Fruit fly (Drosophila melanogaster) whole organism, embryonic: ENCODE data around the gene Hsdl2.

Source experiments
- Bgb ChIP-seq: fragments of 200-800 bp; sonication (Bioruptor generic); IDR thresholded peaks from 2 replicates; pipeline ENCODE4 v1.3.6; 2022; ENCODE audit warnings: missing biosample characterization, missing genetic modification characterization; ENCODE audit not compliant: partially characterized antibody
- C15 ChIP-seq: fragments of 200-800 bp; sonication (Bioruptor generic); IDR thresholded peaks from 3 replicates; pipeline ENCODE4 v1.3.6; 2022; ENCODE audit warnings: missing biosample characterization, missing genetic modification characterization
- CG10654 ChIP-seq: fragments of 200-800 bp; sonication (Bioruptor generic); optimal IDR thresholded peaks from 2 replicates; lab custom pipeline; 2016; ENCODE audit warnings: missing biosample characterization, missing genetic modification characterization
- CG10979 ChIP-seq: fragments of 200-800 bp; sonication (Bioruptor generic); optimal IDR thresholded peaks from 2 replicates; lab custom pipeline; 2018; ENCODE audit warnings: missing biosample characterization, mild to moderate bottlenecking, missing genetic modification characterization, moderate library complexity
- CG13894 ChIP-seq: fragments of 200-800 bp; sonication (Bioruptor generic); optimal IDR thresholded peaks from 3 replicates; lab custom pipeline; 2018; ENCODE audit warnings: missing biosample characterization, mild to moderate bottlenecking, missing genetic modification characterization, moderate library complexity
- CG1529 ChIP-seq: fragments of 200-800 bp; sonication (Bioruptor generic); optimal IDR thresholded peaks from 3 replicates; lab custom pipeline; 2018; ENCODE audit warnings: missing biosample characterization, missing genetic modification characterization
- CG15479 ChIP-seq: fragments of 200-800 bp; sonication (Bioruptor generic); optimal IDR thresholded peaks from 3 replicates; lab custom pipeline; 2019; ENCODE audit warnings: missing biosample characterization, mild to moderate bottlenecking, missing genetic modification characterization, moderate library complexity
- CG33557 ChIP-seq: fragments of 200-800 bp; sonication (Bioruptor generic); optimal IDR thresholded peaks from 2 replicates; lab custom pipeline; 2019; ENCODE audit warnings: missing biosample characterization, mild to moderate bottlenecking, missing genetic modification characterization, moderate library complexity
- CG34376 ChIP-seq: fragments of 200-800 bp; sonication (Bioruptor generic); optimal IDR thresholded peaks from 2 replicates; lab custom pipeline; 2018; ENCODE audit warnings: missing biosample characterization, mild to moderate bottlenecking, missing genetic modification characterization
- CG4730 ChIP-seq: fragments of 200-800 bp; sonication (Bioruptor generic); IDR thresholded peaks from 2 replicates; pipeline ENCODE4 v1.3.6; 2022; ENCODE audit warnings: missing biosample characterization, missing genetic modification characterization
- CG8290 ChIP-seq, 3 experiments: fragments of 200-800 bp; sonication (Bioruptor generic); optimal IDR thresholded peaks; 2 replicates each; lab custom pipeline; 2016 to 2019; ENCODE audit warnings: missing biosample characterization in 3 of 3, missing genetic modification characterization in 3 of 3, mild to moderate bottlenecking in 2 of 3, moderate library complexity in 1 of 3
- CG9727 ChIP-seq: fragments of 200-800 bp; sonication (Bioruptor generic); optimal IDR thresholded peaks from 3 replicates; lab custom pipeline; 2017; ENCODE audit warnings: missing biosample characterization, mild to moderate bottlenecking, missing genetic modification characterization
- CG9797 ChIP-seq: fragments of 200-800 bp; sonication (Bioruptor generic); optimal IDR thresholded peaks from 3 replicates; lab custom pipeline; 2018; ENCODE audit warnings: missing biosample characterization, mild to moderate bottlenecking, missing genetic modification characterization
- CTCF ChIP-seq: fragments of 200-800 bp; sonication (Bioruptor generic); optimal IDR thresholded peaks from 2 replicates; lab custom pipeline; 2017; ENCODE audit warnings: missing biosample characterization, mild to moderate bottlenecking, missing genetic modification characterization, moderate library complexity
- CkIIα-i1 ChIP-seq: fragments of 200-800 bp; sonication (Bioruptor generic); IDR thresholded peaks from 2 replicates; pipeline ENCODE4 v1.3.6; 2022; ENCODE audit warnings: missing biosample characterization, missing genetic modification characterization
- CrebB ChIP-seq: fragments of 200-800 bp; sonication (Bioruptor generic); optimal IDR thresholded peaks from 3 replicates; lab custom pipeline; 2018; ENCODE audit warnings: missing biosample characterization, mild to moderate bottlenecking, missing genetic modification characterization
- Dad ChIP-seq: fragments of 200-800 bp; sonication (Bioruptor generic); optimal IDR thresholded peaks from 3 replicates; lab custom pipeline; 2016; ENCODE audit warnings: missing biosample characterization, missing genetic modification characterization
- ERR ChIP-seq: fragments of 200-800 bp; sonication (Bioruptor generic); optimal IDR thresholded peaks from 2 replicates; lab custom pipeline; 2016; ENCODE audit warnings: missing biosample characterization, missing genetic modification characterization
- Gsc ChIP-seq: fragments of 200-800 bp; sonication (Bioruptor generic); IDR thresholded peaks from 2 replicates; pipeline ENCODE4 v1.3.6; 2022; ENCODE audit warnings: missing biosample characterization, missing genetic modification characterization
- HHEX ChIP-seq: fragments of 200-800 bp; sonication (Bioruptor generic); optimal IDR thresholded peaks from 3 replicates; lab custom pipeline; 2017; ENCODE audit warnings: missing biosample characterization, mild to moderate bottlenecking, missing genetic modification characterization, missing genetic modification reagents
- Hr3 ChIP-seq: fragments of 200-800 bp; sonication (Bioruptor generic); optimal IDR thresholded peaks from 3 replicates; lab custom pipeline; 2016; ENCODE audit warnings: missing biosample characterization, missing genetic modification characterization
- MTF-1 ChIP-seq: fragments of 200-800 bp; sonication (Bioruptor generic); optimal IDR thresholded peaks from 2 replicates; lab custom pipeline; 2018; ENCODE audit warnings: missing biosample characterization, mild to moderate bottlenecking, missing genetic modification characterization, borderline replicate concordance
- Myb ChIP-seq: fragments of 200-800 bp; sonication (Bioruptor generic); optimal IDR thresholded peaks from 2 replicates; lab custom pipeline; 2016; ENCODE audit warnings: missing biosample characterization, missing genetic modification characterization
- Side ChIP-seq: fragments of 200-800 bp; sonication (Bioruptor generic); optimal IDR thresholded peaks from 2 replicates; lab custom pipeline; 2016; ENCODE audit warnings: missing biosample characterization, missing genetic modification characterization
- Ssrp ChIP-seq: fragments of 200-800 bp; sonication (Bioruptor generic); optimal IDR thresholded peaks from 2 replicates; lab custom pipeline; 2018; ENCODE audit warnings: missing biosample characterization, mild to moderate bottlenecking, missing genetic modification characterization, moderate library complexity
- aop ChIP-seq: fragments of 200-800 bp; sonication (Bioruptor generic); IDR thresholded peaks from 2 replicates; pipeline ENCODE4 v1.3.6; 2022; ENCODE audit warnings: missing biosample characterization, missing genetic modification characterization
- bbx ChIP-seq: fragments of 200-800 bp; sonication (Bioruptor generic); IDR thresholded peaks from 2 replicates; pipeline ENCODE4 v1.3.6; 2022; ENCODE audit warnings: missing biosample characterization, missing genetic modification characterization; ENCODE audit not compliant: partially characterized antibody
- bigmax ChIP-seq: fragments of 200-800 bp; sonication (Bioruptor generic); optimal IDR thresholded peaks from 2 replicates; lab custom pipeline; 2018; ENCODE audit warnings: missing biosample characterization, mild to moderate bottlenecking, missing genetic modification characterization
- br ChIP-seq: fragments of >200 bp; optimal IDR thresholded peaks from 2 replicates; lab custom pipeline; 2017
- cwo ChIP-seq: fragments of 200-800 bp; sonication (Bioruptor generic); optimal IDR thresholded peaks from 3 replicates; lab custom pipeline; 2017; ENCODE audit warnings: missing biosample characterization, missing genetic modification characterization, mild to moderate bottlenecking, moderate library complexity, missing genetic modification reagents
- dmrt11E ChIP-seq: fragments of 200-800 bp; sonication (Bioruptor generic); optimal IDR thresholded peaks from 3 replicates; lab custom pipeline; 2018; ENCODE audit warnings: missing biosample characterization, mild to moderate bottlenecking, missing genetic modification characterization, moderate library complexity
- eve ChIP-seq, 2 experiments: fragments of >200 bp; optimal IDR thresholded peaks; 2 replicates each; lab custom pipeline; 2017; ENCODE audit warnings: missing biosample characterization in 2 of 2, missing genetic modification characterization in 2 of 2
- fru ChIP-seq: fragments of >200 bp; optimal IDR thresholded peaks from 2 replicates; lab custom pipeline; 2017
- grau ChIP-seq: fragments of 200-800 bp; optimal IDR thresholded peaks from 3 replicates; lab custom pipeline; 2019; ENCODE audit warnings: missing biosample characterization, mild to moderate bottlenecking, missing genetic modification characterization, moderate library complexity
- jigr1 ChIP-seq: fragments of 200-800 bp; sonication (Bioruptor generic); IDR thresholded peaks from 3 replicates; pipeline ENCODE4 v1.3.6; 2022; ENCODE audit warnings: missing biosample characterization, missing genetic modification characterization
- jing ChIP-seq: fragments of 200-800 bp; sonication (Bioruptor generic); optimal IDR thresholded peaks from 2 replicates; lab custom pipeline; 2018; ENCODE audit warnings: missing biosample characterization, mild to moderate bottlenecking, missing genetic modification characterization
- kni ChIP-seq: fragments of 200-800 bp; sonication (Bioruptor generic); optimal IDR thresholded peaks from 3 replicates; lab custom pipeline; 2017; ENCODE audit warnings: mild to moderate bottlenecking, missing biosample characterization, missing genetic modification reagents, missing genetic modification characterization
- oc ChIP-seq: fragments of 200-800 bp; sonication (Bioruptor generic); optimal IDR thresholded peaks from 2 replicates; lab custom pipeline; 2018; ENCODE audit warnings: missing biosample characterization, mild to moderate bottlenecking, missing genetic modification characterization, moderate library complexity
- pan ChIP-seq, 4 experiments: fragments of >200 bp in 3 of 4; fragments of 200-800 bp in 1 of 4; sonication (Bioruptor generic) in 1 of 4; optimal IDR thresholded peaks in 3 of 4; IDR thresholded peaks in 1 of 4; 2 replicates each; pipeline versions ENCODE4 v1.3.6 to Lab custom; 2017 to 2022; ENCODE audit warnings: missing biosample characterization in 2 of 4, missing genetic modification characterization in 2 of 4, mixed read lengths in 1 of 4
- pros ChIP-seq: fragments of 200-800 bp; sonication (Bioruptor generic); optimal IDR thresholded peaks from 3 replicates; lab custom pipeline; 2019; ENCODE audit warnings: missing biosample characterization, mild to moderate bottlenecking, missing genetic modification characterization, moderate library complexity
- ro ChIP-seq: fragments of 200-800 bp; sonication (Bioruptor generic); IDR thresholded peaks from 2 replicates; pipeline ENCODE4 v1.3.6; 2022; ENCODE audit warnings: missing biosample characterization, missing genetic modification characterization
- schlank ChIP-seq: fragments of 200-800 bp; sonication (Bioruptor generic); optimal IDR thresholded peaks from 2 replicates; lab custom pipeline; 2018; ENCODE audit warnings: missing biosample characterization, mild to moderate bottlenecking, missing genetic modification characterization
- scrt ChIP-seq: fragments of 200-800 bp; sonication (Bioruptor generic); optimal IDR thresholded peaks from 2 replicates; lab custom pipeline; 2018; ENCODE audit warnings: missing biosample characterization, mild to moderate bottlenecking, missing genetic modification characterization, moderate library complexity
- slbo ChIP-seq: fragments of 200-800 bp; sonication (Bioruptor generic); IDR thresholded peaks from 2 replicates; pipeline ENCODE4 v1.3.6; 2022; ENCODE audit warnings: missing biosample characterization, missing genetic modification characterization
- stwl ChIP-seq: fragments of 200-800 bp; sonication (Bioruptor generic); optimal IDR thresholded peaks from 3 replicates; lab custom pipeline; 2018; ENCODE audit warnings: missing biosample characterization, mild to moderate bottlenecking, missing genetic modification characterization, moderate library complexity
- toy ChIP-seq: fragments of 200-800 bp; sonication (Bioruptor generic); IDR thresholded peaks from 2 replicates; pipeline ENCODE4 v1.3.6; 2022; ENCODE audit warnings: missing biosample characterization, missing genetic modification characterization
- unpg ChIP-seq: fragments of 200-800 bp; sonication (Bioruptor generic); optimal IDR thresholded peaks from 3 replicates; lab custom pipeline; 2018; ENCODE audit warnings: missing biosample characterization, mild to moderate bottlenecking, missing genetic modification characterization, moderate library complexity
- wek ChIP-seq: fragments of 200-800 bp; sonication (Bioruptor generic); optimal IDR thresholded peaks from 3 replicates; lab custom pipeline; 2018; ENCODE audit warnings: missing biosample characterization, mild to moderate bottlenecking, missing genetic modification characterization, moderate library complexity
- z ChIP-seq: fragments of 200-800 bp; sonication (Bioruptor generic); IDR thresholded peaks from 3 replicates; pipeline ENCODE4 v1.3.6; 2022; ENCODE audit warnings: missing biosample characterization, missing genetic modification characterization

Hsdl2 gene

DNA sequence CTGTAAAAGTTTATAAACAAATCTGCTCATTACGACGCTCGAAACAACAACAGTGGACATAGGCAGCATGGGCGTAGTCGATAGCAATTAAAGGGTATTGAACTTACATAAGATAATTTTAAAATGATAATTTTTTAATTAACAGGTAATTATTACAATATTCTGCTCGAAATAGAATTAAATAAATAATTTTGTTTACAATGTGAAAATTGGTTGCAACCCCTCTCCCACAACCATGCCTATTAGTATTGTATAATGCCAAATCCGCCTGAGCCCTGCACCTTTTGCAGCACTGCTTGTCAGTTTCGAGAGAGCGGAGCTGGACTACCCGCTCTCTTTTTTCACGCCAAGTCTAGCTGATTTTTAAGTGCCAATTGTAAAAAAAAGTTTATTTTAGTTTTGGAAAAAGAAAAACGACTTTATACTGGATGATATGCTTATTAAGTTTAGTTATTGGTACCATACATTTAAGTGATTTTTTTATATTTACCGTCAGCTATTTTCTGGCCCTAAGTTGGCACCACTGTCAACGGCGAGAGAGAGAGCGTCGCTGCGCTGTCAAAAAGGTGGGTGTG is 41.2 kb upstream of the Hsdl2 start, which contains the start of the genes CG5611 and Mtl (continued):
- TF ChIP-seq unpg = peak; percentile 100
- TF ChIP-seq eve (GFP tag; optimal IDR thresholded peaks at IDR 0.05; lab: Kevin White, UChicago) = peak in 1 of 2 experiments; percentile 52
- peak; percentile 99 for TF ChIP-seq CG13894
- peak; percentile 94 for TF ChIP-seq Side
- TF ChIP-seq br = no peak
- TF ChIP-seq cwo = peak; percentile 98
- TF ChIP-seq CrebB (tag; lab: Kevin White, UChicago) = peak; percentile 99
- peak; percentile 40; the same call in 1 of the 2 replicates for TF ChIP-seq Bgb (GFP tag; lab: Robert Waterston, UW)
- TF ChIP-seq fru (lab: Kevin White, UChicago) = no peak
- peak; percentile 99 for TF ChIP-seq schlank
- TF ChIP-seq CG34376 = peak; percentile 99
- TF ChIP-seq dmrt11E (tag; lab: Kevin White, UChicago) = peak; percentile 100
- peak; percentile 100 for TF ChIP-seq oc (tag; lab: Kevin White, UChicago)
- TF ChIP-seq CkIIα-i1 (GFP tag; lab: Robert Waterston, UW) = peak; percentile 99
- TF ChIP-seq CG9727 (GFP tag; lab: Kevin White, UChicago) = peak; percentile 100
- peak; percentile 84 for TF ChIP-seq Myb (GFP tag; lab: Kevin White, UChicago)
- peak; percentile 78 for TF ChIP-seq CTCF (GFP tag; lab: Kevin White, UChicago)
- peak; percentile 100 for TF ChIP-seq CG10979 (tag; lab: Kevin White, UChicago)
- TF ChIP-seq stwl (tag; lab: Kevin White, UChicago) = peak; percentile 96
- peak; percentile 84 for TF ChIP-seq CG15479
- no peak for TF ChIP-seq pan (optimal IDR thresholded peaks at IDR 0.05; lab: Kevin White, UChicago)
- TF ChIP-seq pan (GFP tag; optimal IDR thresholded peaks at IDR 0.05 in 1 of 2, IDR thresholded peaks at IDR 0.05 in 1 of 2) = peak in 1 of 2 experiments; percentile 100
- TF ChIP-seq Dad (GFP tag; lab: Kevin White, UChicago) = peak; percentile 97
- peak; percentile 99 for TF ChIP-seq grau (tag; lab: Kevin White, UChicago)
- TF ChIP-seq Gsc (GFP tag; lab: Robert Waterston, UW) = peak; percentile 99
- TF ChIP-seq ERR (GFP tag; lab: Kevin White, UChicago) = peak; percentile 94
- peak; percentile 100 for TF ChIP-seq jigr1 (GFP tag; lab: Robert Waterston, UW)
- peak; percentile 82 for TF ChIP-seq pros (GFP tag; lab: Kevin White, UChicago)
- peak; percentile 97 for TF ChIP-seq scrt
- TF ChIP-seq CG8290 (GFP tag; optimal IDR thresholded peaks at IDR 0.05; lab: Kevin White, UChicago) = peak; percentile 99
- peak; percentile 97 to 99 for TF ChIP-seq CG8290 (tag; optimal IDR thresholded peaks at IDR 0.05; lab: Kevin White, UChicago)
- TF ChIP-seq MTF-1 (GFP tag; lab: Kevin White, UChicago) = peak; percentile 99
- peak; percentile 99 for TF ChIP-seq CG33557 (GFP tag; lab: Kevin White, UChicago)
- peak; percentile 100 for TF ChIP-seq CG10654 (GFP tag; lab: Kevin White, UChicago)
- TF ChIP-seq slbo = peak; percentile 100
- TF ChIP-seq toy (GFP tag; lab: Robert Waterston, UW) = peak; percentile 100
- TF ChIP-seq ro (GFP tag; lab: Robert Waterston, UW) = peak; percentile 99
- peak; percentile 99 for TF ChIP-seq jing (GFP tag; lab: Kevin White, UChicago)
- TF ChIP-seq CG4730 (GFP tag; lab: Robert Waterston, UW) = peak; percentile 100
- peak; percentile 100 for TF ChIP-seq Hr3 (GFP tag; lab: Kevin White, UChicago)
- peak; percentile 84 for TF ChIP-seq bigmax (GFP tag; lab: Kevin White, UChicago)
- TF ChIP-seq CG1529 (GFP tag; lab: Kevin White, UChicago) = peak; percentile 99
- peak; percentile 87 for TF ChIP-seq z (GFP tag; lab: Robert Waterston, UW)
- peak; percentile 98 for TF ChIP-seq aop (GFP tag; lab: Robert Waterston, UW)
- TF ChIP-seq wek (GFP tag; lab: Kevin White, UChicago) = peak; percentile 96
- TF ChIP-seq kni (GFP tag; lab: Kevin White, UChicago) = peak; percentile 96
- peak; percentile 60 for TF ChIP-seq CG9797 (GFP tag; lab: Kevin White, UChicago)
- no peak for TF ChIP-seq bbx
- peak; percentile 100 for TF ChIP-seq Ssrp
- peak; percentile 99 for TF ChIP-seq C15 (GFP tag; lab: Robert Waterston, UW)
- peak; percentile 100 for TF ChIP-seq HHEX
